Worm (Caenorhabditis elegans): ENCODE results near the gene mix-1.

ce11 chrII:10838550-10838949, 14.5 kb downstream of the mix-1 start:
- no peak for TF ChIP-seq dve-1 (tag; optimal IDR thresholded peaks at IDR 0.05)
- TF ChIP-seq unc-86 (tag; optimal IDR thresholded peaks at IDR 0.05) = no peak
- no peak for TF ChIP-seq unc-3 (GFP tag; conservative IDR thresholded peaks at IDR 0.05)
- no peak for TF ChIP-seq unc-3 (tag; optimal IDR thresholded peaks at IDR 0.05)
- TF ChIP-seq pat-9 (tag; optimal IDR thresholded peaks at IDR 0.05) = no peak
- TF ChIP-seq K02D7.2 (tag; optimal IDR thresholded peaks at IDR 0.05) = no peak
- TF ChIP-seq pha-4 (tag; optimal IDR thresholded peaks at IDR 0.05) = no peak
- no peak for TF ChIP-seq fax-1 (tag; optimal IDR thresholded peaks at IDR 0.05)
- TF ChIP-seq ceh-2 (tag; optimal IDR thresholded peaks at IDR 0.05) = no peak
- TF ChIP-seq hlh-13 (GFP tag; optimal IDR thresholded peaks at IDR 0.05) = no peak
- TF ChIP-seq dmd-4 (tag; optimal IDR thresholded peaks at IDR 0.05; ENCODE audit: borderline replicate concordance) = no peak
- TF ChIP-seq zip-5 (tag; optimal IDR thresholded peaks at IDR 0.05) = no peak
- no peak for TF ChIP-seq ama-1 (optimal IDR thresholded peaks at IDR 0.05)
- TF ChIP-seq pax-1 (tag; optimal IDR thresholded peaks at IDR 0.05) = no peak
